Worm (Caenorhabditis elegans) whole organism, L4/young adult: ENCODE measurements around the gene srd-3.

Source experiments
- W03F9.2 ChIP-seq: fragments of 150-350 bp; optimal IDR thresholded peaks from 2 replicates; lab custom pipeline; 2014; ENCODE audit warnings: missing biosample characterization, missing genetic modification characterization
- dao-5 ChIP-seq: sonication (generic microtip); optimal IDR thresholded peaks from 2 replicates; lab custom pipeline; 2016; ENCODE audit warnings: missing genotype, missing genetic modification characterization, moderate library complexity, missing compliant biosample characterization
- him-1 ChIP-seq: sonication (generic microtip); optimal IDR thresholded peaks from 2 replicates; lab custom pipeline; 2016; ENCODE audit warnings: missing genotype, missing genetic modification reagents, missing genetic modification characterization, missing compliant biosample characterization

- no peak for TF ChIP-seq W03F9.2
- TF ChIP-seq him-1 (tag; lab: Kevin White, UChicago), result no peak
- no peak for TF ChIP-seq dao-5 (tag; lab: Kevin White, UChicago)
Observed at ce11 chrII:178146-178545, 49.3 kb upstream of the srd-3 start.
